Comparison of ENCODE assay signal across 2 worm cellular contexts in the genomic region with DNA sequence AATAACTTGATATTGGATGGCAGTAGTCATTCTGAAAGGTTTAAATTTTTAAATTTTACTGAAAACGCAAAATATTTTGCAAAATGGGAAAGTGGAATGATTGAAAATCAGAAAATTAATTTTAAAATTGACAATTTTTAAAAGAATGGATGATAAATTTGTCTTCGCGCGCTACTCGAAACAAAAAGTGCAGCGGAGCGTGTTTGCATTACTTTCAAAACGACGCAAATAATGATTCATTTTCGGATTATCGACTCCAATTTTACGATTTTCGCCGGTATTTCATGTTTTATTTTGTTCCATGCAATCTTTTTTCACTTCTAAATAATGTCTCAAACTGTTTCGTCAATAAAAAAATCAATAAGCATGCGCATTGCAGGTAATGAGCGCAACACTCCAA.
TF ChIP-seq lines count a peak whose summit lies in the region.

A gene (minus strand): TSS at position 31 of the 400 bp plus-strand sequence.
A gene (plus strand): TSS at position 378 of the 400 bp plus-strand sequence.

TF ChIP-seq in whole organism, L1 larva, 84 proteins besides CTCF, POLR2A, EP300 and RAD21 (continued from another document):
- TF ChIP-seq pqm-1 (tag; optimal IDR thresholded peaks at IDR 0.05; lab: Kevin White, UChicago): no peak
- no peak for TF ChIP-seq ceh-90 (tag; optimal IDR thresholded peaks at IDR 0.05; lab: Kevin White, UChicago)
- no peak for TF ChIP-seq nhr-11 (tag; optimal IDR thresholded peaks at IDR 0.05; lab: Kevin White, UChicago)
- no peak for TF ChIP-seq elt-2 (tag; optimal IDR thresholded peaks at IDR 0.05; lab: Kevin White, UChicago)
- TF ChIP-seq lin-14 (GFP tag; optimal IDR thresholded peaks at IDR 0.05; lab: Kevin White, UChicago): peak; percentile 18
- no peak for TF ChIP-seq fkh-10 (GFP tag; optimal IDR thresholded peaks at IDR 0.05; lab: Kevin White, UChicago)
- no peak for TF ChIP-seq nhr-90 (tag; optimal IDR thresholded peaks at IDR 0.05; lab: Kevin White, UChicago; ENCODE audit: poor library complexity)
- no peak for TF ChIP-seq egl-13 (tag; optimal IDR thresholded peaks at IDR 0.05; lab: Kevin White, UChicago)
- TF ChIP-seq efl-3 (GFP tag; optimal IDR thresholded peaks at IDR 0.05; lab: Kevin White, UChicago): no peak
- TF ChIP-seq aly-2 (tag; optimal IDR thresholded peaks at IDR 0.05; lab: Kevin White, UChicago): no peak
- TF ChIP-seq xbp-1 (tag; optimal IDR thresholded peaks at IDR 0.05; lab: Kevin White, UChicago): peak; percentile 36
- no peak for TF ChIP-seq lin-39 (tag; optimal IDR thresholded peaks at IDR 0.05; lab: Kevin White, UChicago)
- TF ChIP-seq mep-1 (tag; optimal IDR thresholded peaks at IDR 0.05; lab: Kevin White, UChicago): peak; percentile 39
- TF ChIP-seq efl-1 (optimal IDR thresholded peaks at IDR 0.05; lab: Kevin White, UChicago): peak; percentile 90 to 96
- TF ChIP-seq efl-1 (GFP tag; optimal IDR thresholded peaks at IDR 0.05 in 1 of 2; lab: Kevin White, UChicago): peak; percentile 90 to 99
- no peak for TF ChIP-seq nhr-85 (tag; lab: Kevin White, UChicago)
- TF ChIP-seq snu-23 (GFP tag; optimal IDR thresholded peaks at IDR 0.05; lab: Kevin White, UChicago): peak; percentile 62
- TF ChIP-seq grh-1 (GFP tag; IDR thresholded peaks at IDR 0.05; lab: Robert Waterston, UW): no peak
- no peak for TF ChIP-seq nhr-28 (tag; optimal IDR thresholded peaks at IDR 0.05; lab: Kevin White, UChicago)
- TF ChIP-seq unc-86 (tag; optimal IDR thresholded peaks at IDR 0.05; lab: Kevin White, UChicago): no peak
- no peak for TF ChIP-seq hlh-4 (tag; optimal IDR thresholded peaks at IDR 0.05; lab: Kevin White, UChicago)
- TF ChIP-seq Y116A8C.19 (tag; optimal IDR thresholded peaks at IDR 0.05; lab: Kevin White, UChicago; ENCODE audit: borderline replicate concordance): no peak
- TF ChIP-seq fkh-8 (tag; optimal IDR thresholded peaks at IDR 0.05; lab: Kevin White, UChicago): peak; percentile 16
- TF ChIP-seq sox-4 (tag; optimal IDR thresholded peaks at IDR 0.05; lab: Kevin White, UChicago): no peak
- peak; percentile 69 for TF ChIP-seq skn-1 (tag; optimal IDR thresholded peaks at IDR 0.05; lab: Kevin White, UChicago)
- peak; percentile 5 for TF ChIP-seq C04F5.9 (tag; optimal IDR thresholded peaks at IDR 0.05; lab: Kevin White, UChicago)
- no peak for TF ChIP-seq nhr-84 (tag; optimal IDR thresholded peaks at IDR 0.05; lab: Kevin White, UChicago)
- no peak for TF ChIP-seq mab-9 (GFP tag; IDR thresholded peaks at IDR 0.05; lab: Robert Waterston, UW)
- no peak for TF ChIP-seq elt-3 (tag; optimal IDR thresholded peaks at IDR 0.05; lab: Kevin White, UChicago)
- TF ChIP-seq unc-62 (GFP tag; optimal IDR thresholded peaks at IDR 0.05; lab: Kevin White, UChicago): no peak
- no peak for TF ChIP-seq C34B4.2 (tag; optimal IDR thresholded peaks at IDR 0.05; lab: Kevin White, UChicago)
- TF ChIP-seq nhr-76 (tag; optimal IDR thresholded peaks at IDR 0.05; lab: Kevin White, UChicago): no peak
- no peak for TF ChIP-seq egl-27 (tag; optimal IDR thresholded peaks at IDR 0.05; lab: Kevin White, UChicago)
- TF ChIP-seq sptf-1 (tag; optimal IDR thresholded peaks at IDR 0.05; lab: Kevin White, UChicago): no peak
- peak; percentile 85 to 94 for TF ChIP-seq lin-35 (GFP tag; optimal IDR thresholded peaks at IDR 0.05; lab: Kevin White, UChicago)
- no peak for TF ChIP-seq snpc-4 (tag; optimal IDR thresholded peaks at IDR 0.05; lab: Kevin White, UChicago)
- TF ChIP-seq F16B12.6 (tag; optimal IDR thresholded peaks at IDR 0.05; lab: Kevin White, UChicago): peak; percentile 4
- TF ChIP-seq nhr-47 (tag; optimal IDR thresholded peaks at IDR 0.05; lab: Kevin White, UChicago): peak; percentile 48
- TF ChIP-seq rnt-1 (tag; optimal IDR thresholded peaks at IDR 0.05; lab: Kevin White, UChicago): peak; percentile 41
- TF ChIP-seq lir-3 (tag; optimal IDR thresholded peaks at IDR 0.05; lab: Kevin White, UChicago; ENCODE audit: poor library complexity): no peak
- no peak for TF ChIP-seq tlp-1 (tag; optimal IDR thresholded peaks at IDR 0.05; lab: Kevin White, UChicago)
- no peak for TF ChIP-seq hpl-2 (GFP tag; optimal IDR thresholded peaks at IDR 0.05; lab: Kevin White, UChicago)
- no peak for TF ChIP-seq nhr-77 (tag; optimal IDR thresholded peaks at IDR 0.05; lab: Kevin White, UChicago)
- TF ChIP-seq aha-1 (tag; optimal IDR thresholded peaks at IDR 0.05; lab: Kevin White, UChicago): no peak
- TF ChIP-seq zip-4 (GFP tag; optimal IDR thresholded peaks at IDR 0.05; lab: Kevin White, UChicago): no peak
- TF ChIP-seq lin-15B (tag; optimal IDR thresholded peaks at IDR 0.05; lab: Kevin White, UChicago): peak; percentile 51
- TF ChIP-seq dpl-1 (GFP tag; optimal IDR thresholded peaks at IDR 0.05; lab: Kevin White, UChicago): peak; percentile 84 to 92 (median 89)
- TF ChIP-seq ceh-63 (GFP tag; optimal IDR thresholded peaks at IDR 0.05; lab: Kevin White, UChicago): no peak
- TF ChIP-seq alr-1 (tag; optimal IDR thresholded peaks at IDR 0.05; lab: Kevin White, UChicago; ENCODE audit: borderline replicate concordance): no peak
- no peak for TF ChIP-seq ztf-4 (tag; optimal IDR thresholded peaks at IDR 0.05; lab: Kevin White, UChicago)
- peak in 2 of 3 experiments; percentile 2 to 30 for TF ChIP-seq ceh-82 (tag; optimal IDR thresholded peaks at IDR 0.05; lab: Kevin White, UChicago)
- peak; percentile 51 for TF ChIP-seq nhr-71 (tag; optimal IDR thresholded peaks at IDR 0.05; lab: Kevin White, UChicago)
- no peak for TF ChIP-seq zag-1 (tag; optimal IDR thresholded peaks at IDR 0.05; lab: Kevin White, UChicago)
- no peak for TF ChIP-seq vab-15 (tag; optimal IDR thresholded peaks at IDR 0.05; lab: Kevin White, UChicago)
- peak; percentile 23 for TF ChIP-seq swsn-7 (tag; optimal IDR thresholded peaks at IDR 0.05; lab: Kevin White, UChicago)
- no peak for TF ChIP-seq ztf-11 (tag; optimal IDR thresholded peaks at IDR 0.05; lab: Kevin White, UChicago)
- no peak for TF ChIP-seq nhr-237 (tag; optimal IDR thresholded peaks at IDR 0.05; lab: Kevin White, UChicago)
- TF ChIP-seq ces-1 (GFP tag; optimal IDR thresholded peaks at IDR 0.05; lab: Kevin White, UChicago): no peak
- TF ChIP-seq jun-1 (tag; optimal IDR thresholded peaks at IDR 0.05; lab: Kevin White, UChicago): no peak

TF ChIP-seq in whole organism, young adult, 124 proteins besides CTCF, POLR2A, EP300 and RAD21 (continued from another document):
- no peak for TF ChIP-seq B0019.2 (GFP tag; conservative IDR thresholded peaks at IDR 0.05; lab: Robert Waterston, UW)
- no peak for TF ChIP-seq snpc-1.3 (tag; optimal IDR thresholded peaks at IDR 0.05; lab: Kevin White, UChicago; ENCODE audit: insufficient read depth)
- TF ChIP-seq snpc-3.4 (tag; optimal IDR thresholded peaks at IDR 0.05; lab: Kevin White, UChicago): no peak
- peak; percentile 48; the same call in 1 of the 2 replicates for TF ChIP-seq D2030.7 (GFP tag; IDR thresholded peaks at IDR 0.05; lab: Robert Waterston, UW)
- no peak for TF ChIP-seq ccch-3 (GFP tag; optimal IDR thresholded peaks at IDR 0.05; lab: Kevin White, UChicago)
- TF ChIP-seq ceh-91 (GFP tag; IDR thresholded peaks at IDR 0.05; lab: Robert Waterston, UW): no peak
- no peak for TF ChIP-seq attf-6 (GFP tag; IDR thresholded peaks at IDR 0.05; lab: Robert Waterston, UW)
- no peak for TF ChIP-seq snpc-1.1 (tag; optimal IDR thresholded peaks at IDR 0.05; lab: Kevin White, UChicago; ENCODE audit: insufficient read depth)
- no peak for TF ChIP-seq Y79H2A.3 (GFP tag; conservative IDR thresholded peaks at IDR 0.05; lab: Robert Waterston, UW)
- no peak for TF ChIP-seq nhr-27 (tag; optimal IDR thresholded peaks at IDR 0.05; lab: Kevin White, UChicago)
- TF ChIP-seq B0035.1 (tag; optimal IDR thresholded peaks at IDR 0.05; lab: Kevin White, UChicago): no peak
- TF ChIP-seq die-1 (tag; optimal IDR thresholded peaks at IDR 0.05; lab: Kevin White, UChicago): no peak
- no peak for TF ChIP-seq mel-28 (tag; optimal IDR thresholded peaks at IDR 0.05; lab: Kevin White, UChicago; ENCODE audit: borderline replicate concordance)
- TF ChIP-seq cebp-1 (GFP tag; IDR thresholded peaks at IDR 0.05; lab: Robert Waterston, UW): no peak
- TF ChIP-seq cebp-1 (tag; optimal IDR thresholded peaks at IDR 0.05; lab: Kevin White, UChicago): no peak
- TF ChIP-seq lin-35 (GFP tag; optimal IDR thresholded peaks at IDR 0.05; lab: Kevin White, UChicago): peak in 1 of 3 experiments; percentile 52
- no peak for TF ChIP-seq T26A5.8 (tag; optimal IDR thresholded peaks at IDR 0.05; lab: Kevin White, UChicago)
- TF ChIP-seq egrh-3 (GFP tag; IDR thresholded peaks at IDR 0.05; lab: Robert Waterston, UW): no peak
- TF ChIP-seq Y56A3A.18 (GFP tag; IDR thresholded peaks at IDR 0.05; lab: Robert Waterston, UW): no peak
- TF ChIP-seq sea-2 (GFP tag; IDR thresholded peaks at IDR 0.05; lab: Robert Waterston, UW): no peak
- no peak for TF ChIP-seq unc-130 (GFP tag; optimal IDR thresholded peaks at IDR 0.05; lab: Kevin White, UChicago)
- TF ChIP-seq ztf-25 (GFP tag; IDR thresholded peaks at IDR 0.05; lab: Robert Waterston, UW): no peak
- no peak for TF ChIP-seq Y53G8AR.9 (GFP tag; conservative IDR thresholded peaks at IDR 0.05; lab: Robert Waterston, UW)
- no peak for TF ChIP-seq hrde-1 (tag; optimal IDR thresholded peaks at IDR 0.05; lab: Kevin White, UChicago; ENCODE audit: borderline replicate concordance)
- no peak for TF ChIP-seq sptf-2 (GFP tag; optimal IDR thresholded peaks at IDR 0.05; lab: Kevin White, UChicago)
- TF ChIP-seq xnd-1 (tag; optimal IDR thresholded peaks at IDR 0.05; lab: Kevin White, UChicago): no peak
- no peak for TF ChIP-seq ceh-40 (GFP tag; IDR thresholded peaks at IDR 0.05; lab: Robert Waterston, UW)
- TF ChIP-seq lag-1 (GFP tag; IDR thresholded peaks at IDR 0.05; lab: Robert Waterston, UW): no peak
- no peak for TF ChIP-seq F39B2.1 (GFP tag; IDR thresholded peaks at IDR 0.05; lab: Robert Waterston, UW)
- TF ChIP-seq ceh-27 (GFP tag; optimal IDR thresholded peaks at IDR 0.05; lab: Kevin White, UChicago): no peak
- no peak for TF ChIP-seq zfh-2 (GFP tag; conservative IDR thresholded peaks at IDR 0.05; lab: Robert Waterston, UW)
- TF ChIP-seq rcor-1 (GFP tag; IDR thresholded peaks at IDR 0.05; lab: Robert Waterston, UW): no peak
- TF ChIP-seq ztf-28 (GFP tag; IDR thresholded peaks at IDR 0.05; lab: Robert Waterston, UW): no peak
- no peak for TF ChIP-seq ztf-6 (GFP tag; IDR thresholded peaks at IDR 0.05; lab: Robert Waterston, UW)
- TF ChIP-seq rpc-1 (optimal IDR thresholded peaks at IDR 0.05; lab: Kevin White, UChicago): no peak
- no peak for TF ChIP-seq rpc-1 (tag; optimal IDR thresholded peaks at IDR 0.05; lab: Kevin White, UChicago)
- TF ChIP-seq K12H6.12 (tag; optimal IDR thresholded peaks at IDR 0.05; lab: Kevin White, UChicago): no peak
- TF ChIP-seq egl-44 (GFP tag; IDR thresholded peaks at IDR 0.05; lab: Robert Waterston, UW): no peak
- TF ChIP-seq mes-4 (tag; optimal IDR thresholded peaks at IDR 0.05; lab: Kevin White, UChicago): no peak
TF ChIP-seq in whole organism, young adult: peak in this region for 11.
